Worm (Caenorhabditis elegans): ENCODE measurements around the gene grl-30.

ce11 chrV:3581034-3581433, 24.9 kb downstream of the grl-30 start:
- TF ChIP-seq blmp-1 (tag; optimal IDR thresholded peaks at IDR 0.05) (no peak), snpc-4 (tag; optimal IDR thresholded peaks at IDR 0.05) (no peak), unc-130 (tag; optimal IDR thresholded peaks at IDR 0.05) (no peak), grh-1 (GFP tag; IDR thresholded peaks at IDR 0.05) (no peak), nhr-237 (tag; optimal IDR thresholded peaks at IDR 0.05) (no peak), lin-13 (GFP tag; optimal IDR thresholded peaks at IDR 0.05) (no peak)
